Worm (Caenorhabditis elegans): ENCODE results near the gene F10E9.10.

The F10E9.10 gene

ce11 chrIII:8278801-8279200, 41.3 kb downstream of the F10E9.10 start, which contains the start of gene mig-10:
Gene mig-10, plus strand, starts transcription at chrIII:8279101.
- TF ChIP-seq hlh-26 (GFP tag; conservative IDR thresholded peaks at IDR 0.05) (no peak), let-526 (GFP tag; IDR thresholded peaks at IDR 0.05) (no peak), F39B2.1 (GFP tag; IDR thresholded peaks at IDR 0.05) (no peak), madf-10 (tag; optimal IDR thresholded peaks at IDR 0.05) (no peak), hlh-12 (tag; optimal IDR thresholded peaks at IDR 0.05) (no peak), let-607 (tag; optimal IDR thresholded peaks at IDR 0.05) (no peak), lin-35 (GFP tag; optimal IDR thresholded peaks at IDR 0.05) (no peak), T07F8.4 (tag; optimal IDR thresholded peaks at IDR 0.05) (no peak), cebp-2 (GFP tag; IDR thresholded peaks at IDR 0.05) (no peak), tlf-1 (GFP tag; optimal IDR thresholded peaks at IDR 0.05) (no peak), hrde-1 (tag; optimal IDR thresholded peaks at IDR 0.05; ENCODE audit: borderline replicate concordance) (no peak), egrh-3 (GFP tag; IDR thresholded peaks at IDR 0.05) (no peak), F10E7.11 (tag; optimal IDR thresholded peaks at IDR 0.05) (no peak), nfya-2 (GFP tag; IDR thresholded peaks at IDR 0.05) (no peak), zfh-2 (GFP tag; conservative IDR thresholded peaks at IDR 0.05) (no peak), atf-7 (tag; optimal IDR thresholded peaks at IDR 0.05) (no peak), aptf-3 (GFP tag; IDR thresholded peaks at IDR 0.05) (no peak), F33H1.4 (GFP tag; IDR thresholded peaks at IDR 0.05) (no peak)

- TF ChIP-seq lsl-1 (GFP tag; optimal IDR thresholded peaks at IDR 0.05) (no peak), B0019.2 (GFP tag; conservative IDR thresholded peaks at IDR 0.05) (no peak), Y79H2A.3 (GFP tag; conservative IDR thresholded peaks at IDR 0.05) (no peak), let-607 (tag; optimal IDR thresholded peaks at IDR 0.05) (no peak)
These were observed 44.2 kb downstream of the F10E9.10 start, which contains the start of gene clec-160 for ce11 chrIII:8275871-8276270. Gene clec-160, minus strand, starts transcription at chrIII:8275971.

- TF ChIP-seq mcd-1 (GFP tag; IDR thresholded peaks at IDR 0.05) (no peak), F10E7.11 (tag; optimal IDR thresholded peaks at IDR 0.05) (no peak), lsy-27 (tag; optimal IDR thresholded peaks at IDR 0.05; ENCODE audit: borderline replicate concordance, insufficient read depth) (no peak), nfya-2 (GFP tag; IDR thresholded peaks at IDR 0.05) (no peak), F23B12.7 (tag; optimal IDR thresholded peaks at IDR 0.05; ENCODE audit: insufficient read depth) (no peak), lin-40 (tag; optimal IDR thresholded peaks at IDR 0.05) (no peak), ztf-6 (GFP tag; IDR thresholded peaks at IDR 0.05) (no peak), ceh-91 (GFP tag; IDR thresholded peaks at IDR 0.05) (no peak), bed-1 (GFP tag; IDR thresholded peaks at IDR 0.05) (no peak), ama-1 (optimal IDR thresholded peaks at IDR 0.05) (no peak), ama-1 (GFP tag; optimal IDR thresholded peaks at IDR 0.05) (no peak), F49E8.2 (tag; optimal IDR thresholded peaks at IDR 0.05; ENCODE audit: insufficient read depth) (no peak), ceh-100 (GFP tag; IDR thresholded peaks at IDR 0.05) (no peak), rec-8 (tag; optimal IDR thresholded peaks at IDR 0.05) (no peak), C06A6.2 (GFP tag; conservative IDR thresholded peaks at IDR 0.05) (no peak), snpc-1.1 (tag; optimal IDR thresholded peaks at IDR 0.05; ENCODE audit: insufficient read depth) (no peak), tlf-1 (GFP tag; optimal IDR thresholded peaks at IDR 0.05) (no peak)
These were observed 48.3 kb downstream of the F10E9.10 start, which contains the start of the genes mps-4 and F09G8.10 for ce11 chrIII:8271676-8272225. Gene mps-4, minus strand, starts transcription at chrIII:8271776. Gene F09G8.10, minus strand, starts transcription at chrIII:8272175.
